Worm (Caenorhabditis elegans) whole organism, L4 larva: ENCODE results near the gene Y73B6BL.288.

Experiments used
- F10B5.3 ChIP-seq: sonication (generic microtip); optimal IDR thresholded peaks from 2 replicates; lab custom pipeline; 2016; ENCODE audit warnings: mild to moderate bottlenecking, missing genetic modification characterization, missing compliant biosample characterization
- F49E8.2 ChIP-seq: sonication (generic microtip); optimal IDR thresholded peaks from 2 replicates; lab custom pipeline; 2016; ENCODE audit warnings: missing compliant biosample characterization, mild to moderate bottlenecking, missing genetic modification characterization, borderline replicate concordance
- Y5F2A.4 ChIP-seq: fragments of 200-800 bp; sonication (Bioruptor generic); optimal IDR thresholded peaks from 2 replicates; lab custom pipeline; 2018; ENCODE audit warnings: mild to moderate bottlenecking, missing genetic modification characterization, missing compliant biosample characterization
- ZK337.2 ChIP-seq: fragments of 200-800 bp; sonication (Bioruptor generic); IDR thresholded peaks from 2 replicates; pipeline ENCODE4 v1.3.6; 2022; ENCODE audit warnings: missing genetic modification reagents, missing genetic modification characterization, missing compliant biosample characterization
- aly-2 ChIP-seq: sonication (generic microtip); optimal IDR thresholded peaks from 2 replicates; lab custom pipeline; 2018; ENCODE audit warnings: missing biosample characterization, missing genetic modification characterization
- arid-1 ChIP-seq: fragments of 200-800 bp; sonication (Bioruptor generic); conservative IDR thresholded peaks from 2 replicates; pipeline ENCODE4 v1.3.6; 2022; ENCODE audit warnings: missing genetic modification reagents, missing genetic modification characterization, missing compliant biosample characterization
- ceh-20 ChIP-seq: fragments of 200-800 bp; sonication (Bioruptor generic); IDR thresholded peaks from 2 replicates; pipeline ENCODE4 v1.3.6; 2022; ENCODE audit warnings: missing genetic modification reagents, missing genetic modification characterization, missing compliant biosample characterization
- ceh-44 ChIP-seq: fragments of 200-800 bp; sonication (Bioruptor generic); IDR thresholded peaks from 2 replicates; pipeline ENCODE4 v1.3.6; 2022; ENCODE audit warnings: missing genetic modification reagents, missing genetic modification characterization, missing compliant biosample characterization
- daf-16 ChIP-seq, 3 experiments: sonication (generic microtip); optimal IDR thresholded peaks; 2 replicates each; lab custom pipeline; 2016 to 2017; ENCODE audit warnings: missing genetic modification characterization in 3 of 3, missing genetic modification reagents in 3 of 3, mild to moderate bottlenecking in 2 of 3, missing compliant biosample characterization in 2 of 3, missing biosample characterization in 1 of 3, moderate library complexity in 1 of 3
- daf-19 ChIP-seq: fragments of 200-800 bp; sonication (Bioruptor generic); conservative IDR thresholded peaks from 2 replicates; pipeline ENCODE4 v1.3.6; 2022; ENCODE audit warnings: missing genetic modification characterization, missing compliant biosample characterization
- duxl-1 ChIP-seq: sonication (generic microtip); optimal IDR thresholded peaks from 2 replicates; lab custom pipeline; 2016; ENCODE audit warnings: mild to moderate bottlenecking, missing genetic modification characterization, moderate library complexity, missing compliant biosample characterization; ENCODE audit not compliant: poor library complexity
- egl-27 ChIP-seq: sonication (generic microtip); optimal IDR thresholded peaks from 3 replicates; lab custom pipeline; 2017; ENCODE audit warnings: missing biosample characterization, missing genetic modification reagents, missing genetic modification characterization
- egl-43 ChIP-seq: fragments of 200-800 bp; sonication (Bioruptor generic); IDR thresholded peaks from 2 replicates; pipeline ENCODE4 v1.3.6; 2022; ENCODE audit warnings: missing genetic modification reagents, missing genetic modification characterization, missing compliant biosample characterization
- gei-8 ChIP-seq: fragments of 200-800 bp; sonication (Bioruptor generic); optimal IDR thresholded peaks from 2 replicates; lab custom pipeline; 2018; ENCODE audit warnings: mild to moderate bottlenecking, missing genetic modification characterization, missing compliant biosample characterization
- hif-1 ChIP-seq, 2 experiments: sonication (generic microtip); optimal IDR thresholded peaks; 2 replicates each; lab custom pipeline; 2016 to 2017; ENCODE audit warnings: missing compliant biosample characterization in 2 of 2, missing genetic modification characterization in 2 of 2, missing genetic modification reagents in 2 of 2, missing genotype in 2 of 2, mild to moderate bottlenecking in 1 of 2
- hlh-11 ChIP-seq: fragments of 200-800 bp; sonication (Bioruptor generic); optimal IDR thresholded peaks from 2 replicates; lab custom pipeline; 2018; ENCODE audit warnings: mild to moderate bottlenecking, missing genetic modification characterization, missing compliant biosample characterization
- jun-1 ChIP-seq: fragments of 150-350 bp; optimal IDR thresholded peaks from 2 replicates; lab custom pipeline; 2014; ENCODE audit warnings: missing biosample characterization, missing genetic modification reagents, missing genetic modification characterization
- lim-7 ChIP-seq: fragments of 200-800 bp; sonication (Bioruptor generic); IDR thresholded peaks from 2 replicates; pipeline ENCODE4 v1.3.6; 2022; ENCODE audit warnings: missing genetic modification characterization, missing compliant biosample characterization
- lin-1 ChIP-seq: fragments of 200-800 bp; sonication (Bioruptor generic); IDR thresholded peaks from 2 replicates; pipeline ENCODE4 v1.3.6; 2022; ENCODE audit warnings: missing genetic modification reagents, missing genetic modification characterization, missing compliant biosample characterization
- lin-13 ChIP-seq: fragments of 150-350 bp; optimal IDR thresholded peaks from 2 replicates; lab custom pipeline; 2014; ENCODE audit warnings: missing biosample characterization, missing genetic modification reagents, missing genetic modification characterization
- lin-29 ChIP-seq: fragments of 200-800 bp; sonication (Bioruptor generic); IDR thresholded peaks from 2 replicates; pipeline ENCODE4 v1.3.6; 2022; ENCODE audit warnings: missing genetic modification reagents, missing genetic modification characterization, missing compliant biosample characterization
- lin-38 ChIP-seq: fragments of 200-800 bp; sonication (Bioruptor generic); IDR thresholded peaks from 2 replicates; pipeline ENCODE4 v1.3.6; 2022; ENCODE audit warnings: missing genetic modification reagents, missing genetic modification characterization, missing compliant biosample characterization
- madf-5 ChIP-seq, 2 experiments: fragments of 200-800 bp; sonication (Bioruptor generic); IDR thresholded peaks; 2 replicates each; pipeline ENCODE4 v1.3.6; 2022; ENCODE audit warnings: missing compliant biosample characterization in 2 of 2, missing genetic modification characterization in 2 of 2
- madf-9 ChIP-seq: fragments of 200-800 bp; sonication (Bioruptor generic); conservative IDR thresholded peaks from 2 replicates; pipeline ENCODE4 v1.3.6; 2022; ENCODE audit warnings: missing genetic modification reagents, missing genetic modification characterization, missing compliant biosample characterization
- mdl-1 ChIP-seq, 2 experiments: fragments of 150-350 bp in 1 of 2; sonication (generic microtip) in 1 of 2; optimal IDR thresholded peaks; 2 replicates each; lab custom pipeline; 2014 to 2017; ENCODE audit warnings: missing biosample characterization in 2 of 2, missing genetic modification characterization in 2 of 2
- mdt-29 ChIP-seq: fragments of 200-800 bp; sonication (Bioruptor generic); IDR thresholded peaks from 2 replicates; pipeline ENCODE4 v1.3.6; 2022; ENCODE audit warnings: missing genetic modification reagents, missing genetic modification characterization, missing compliant biosample characterization
- mes-2 ChIP-seq: sonication (generic microtip); optimal IDR thresholded peaks from 2 replicates; lab custom pipeline; 2016; ENCODE audit warnings: missing genotype, mild to moderate bottlenecking, missing genetic modification characterization, missing compliant biosample characterization; ENCODE audit not compliant: poor library complexity, severe bottlenecking
- mxl-2 ChIP-seq: fragments of 200-800 bp; sonication (Bioruptor generic); conservative IDR thresholded peaks from 2 replicates; pipeline ENCODE4 v1.3.6; 2022; ENCODE audit warnings: missing genetic modification reagents, missing genetic modification characterization, missing compliant biosample characterization
- nhr-102 ChIP-seq: sonication (generic microtip); optimal IDR thresholded peaks from 2 replicates; lab custom pipeline; 2016; ENCODE audit warnings: mild to moderate bottlenecking, missing genetic modification characterization, moderate library complexity, missing compliant biosample characterization
- nhr-111 ChIP-seq: fragments of 200-800 bp; sonication (Bioruptor generic); optimal IDR thresholded peaks from 2 replicates; lab custom pipeline; 2018; ENCODE audit warnings: mild to moderate bottlenecking, missing genetic modification characterization, missing compliant biosample characterization
- nhr-28 ChIP-seq: fragments of 150-350 bp; optimal IDR thresholded peaks from 2 replicates; lab custom pipeline; 2014; ENCODE audit warnings: missing biosample characterization, missing genetic modification characterization
- nhr-41 ChIP-seq: fragments of 200-800 bp; sonication (Bioruptor generic); IDR thresholded peaks from 2 replicates; pipeline ENCODE4 v1.3.6; 2022; ENCODE audit warnings: missing genetic modification reagents, missing genetic modification characterization, missing compliant biosample characterization
- nhr-77 ChIP-seq: fragments of 150-350 bp; optimal IDR thresholded peaks from 2 replicates; lab custom pipeline; 2014; ENCODE audit warnings: missing biosample characterization, missing genetic modification characterization
- pha-4 ChIP-seq, 2 experiments: fragments of 150-350 bp in 1 of 2; fragments of 200-800 bp in 1 of 2; sonication (Bioruptor generic) in 1 of 2; IDR thresholded peaks in 1 of 2; optimal IDR thresholded peaks in 1 of 2; 2 replicates each; pipeline versions ENCODE4 v1.3.6 to Lab custom; 2014 to 2022; ENCODE audit warnings: missing genetic modification characterization in 2 of 2, missing genetic modification reagents in 2 of 2, missing biosample characterization in 1 of 2, missing compliant biosample characterization in 1 of 2
- sdz-12 ChIP-seq: fragments of 200-800 bp; sonication (Bioruptor generic); optimal IDR thresholded peaks from 2 replicates; lab custom pipeline; 2018; ENCODE audit warnings: mild to moderate bottlenecking, missing genetic modification characterization, missing compliant biosample characterization
- set-16 ChIP-seq: fragments of 200-800 bp; sonication (Bioruptor generic); IDR thresholded peaks from 2 replicates; pipeline ENCODE4 v1.3.6; 2022; ENCODE audit warnings: missing genetic modification reagents, missing genetic modification characterization, missing compliant biosample characterization
- snpc-1.2 ChIP-seq: fragments of 200-800 bp; sonication (Bioruptor generic); IDR thresholded peaks from 2 replicates; pipeline ENCODE4 v1.3.6; 2022; ENCODE audit warnings: missing genetic modification reagents, missing genetic modification characterization, missing compliant biosample characterization
- snpc-4 ChIP-seq: fragments of 150-350 bp; optimal IDR thresholded peaks from 2 replicates; lab custom pipeline; 2014; ENCODE audit warnings: missing biosample characterization, missing genetic modification characterization
- spr-3 ChIP-seq: fragments of 200-800 bp; sonication (Bioruptor generic); optimal IDR thresholded peaks from 2 replicates; lab custom pipeline; 2018; ENCODE audit warnings: mild to moderate bottlenecking, missing genetic modification characterization, missing compliant biosample characterization
- unc-62 ChIP-seq, 3 experiments: fragments of 150-350 bp in 1 of 3; sonication (generic microtip); optimal IDR thresholded peaks in 2 of 3; peaks in 1 of 3; 1 replicate in 1 of 3; 2 replicates in 2 of 3; lab custom pipeline; 2014 to 2017; ENCODE audit warnings: missing biosample characterization in 3 of 3, missing genetic modification characterization in 3 of 3, missing genetic modification reagents in 3 of 3, missing genotype in 1 of 3
- zfp-2 ChIP-seq: sonication (generic microtip); optimal IDR thresholded peaks from 2 replicates; lab custom pipeline; 2016; ENCODE audit warnings: mild to moderate bottlenecking, missing genetic modification characterization, missing compliant biosample characterization
- ztf-7 ChIP-seq: fragments of 150-350 bp; optimal IDR thresholded peaks from 2 replicates; lab custom pipeline; 2014; ENCODE audit warnings: missing biosample characterization, missing genetic modification characterization

Gene Y73B6BL.288

DNA sequence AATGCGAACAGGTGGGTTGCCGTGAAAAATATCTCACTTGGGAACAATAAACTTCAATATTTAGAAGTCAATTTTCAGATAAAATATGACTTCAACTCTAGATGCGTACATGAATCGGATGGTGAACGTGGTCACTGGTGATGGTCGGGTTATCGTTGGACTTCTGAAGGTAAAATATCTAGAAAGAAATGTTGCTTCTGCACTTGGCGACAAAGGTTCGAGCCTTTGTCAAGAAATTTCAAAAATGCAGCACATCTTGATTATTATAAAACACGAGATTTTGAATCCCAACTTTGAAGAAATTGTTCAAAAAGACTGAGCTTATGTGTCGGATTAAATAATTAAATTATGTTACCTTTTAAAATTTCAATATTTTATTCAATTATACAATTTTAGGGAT lies 15.9 kb downstream of the Y73B6BL.288 start, which contains the start of gene lsm-8:
Gene lsm-8 (plus strand): TSS at position 79 of the 400 bp plus-strand sequence.
- TF ChIP-seq F10B5.3 (tag; lab: Kevin White, UChicago) (no peak), hlh-11 (tag; lab: Kevin White, UChicago) (no peak), duxl-1 (tag; lab: Kevin White, UChicago) (no peak), egl-43 (GFP tag; lab: Robert Waterston, UW) (no peak), mes-2 (tag; lab: Kevin White, UChicago) (peak; percentile 15)
- TF ChIP-seq, all 104 proteins: peak for 1

DNA sequence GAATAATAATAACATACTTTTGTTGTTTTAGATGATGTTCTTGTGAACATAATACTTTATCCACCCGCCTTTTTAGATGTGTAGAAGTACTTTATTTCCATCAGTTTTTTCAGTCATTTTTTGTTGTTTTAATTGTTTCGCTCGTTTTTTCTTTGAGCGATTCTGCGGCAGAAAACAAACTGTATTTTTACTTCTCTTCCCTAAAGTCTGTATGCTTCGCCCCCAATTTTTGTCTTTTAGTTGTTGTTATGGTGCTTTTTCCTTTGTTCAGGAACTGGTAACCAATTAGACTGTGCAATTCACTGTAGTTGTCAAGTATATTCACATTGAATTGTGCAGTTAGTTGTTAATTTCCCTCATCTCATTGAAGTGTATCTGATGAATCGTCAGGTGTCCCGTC lies 16.6 kb downstream of the Y73B6BL.288 start:
- no peak for TF ChIP-seq lin-29 (GFP tag; lab: Robert Waterston, UW)
- 0 out of 2 replicates have a peak, but pooled peaks have one; percentile 43 for TF ChIP-seq mxl-2 (GFP tag; lab: Robert Waterston, UW)
- TF ChIP-seq snpc-1.2 (GFP tag; lab: Robert Waterston, UW), result peak; percentile 77
- peak; percentile 64 for TF ChIP-seq lin-38 (GFP tag; lab: Robert Waterston, UW)
- TF ChIP-seq egl-27 (tag; lab: Kevin White, UChicago), result no peak
- peak; percentile 10 for TF ChIP-seq spr-3 (GFP tag; lab: Kevin White, UChicago)
- TF ChIP-seq jun-1 (tag; lab: Kevin White, UChicago), result no peak
- peak; percentile 18; the same call in 1 of the 2 replicates for TF ChIP-seq pha-4 (GFP tag; IDR thresholded peaks at IDR 0.05; lab: Robert Waterston, UW)
- TF ChIP-seq pha-4 (tag; optimal IDR thresholded peaks at IDR 0.05; lab: Kevin White, UChicago), result no peak
- TF ChIP-seq set-16 (GFP tag; lab: Robert Waterston, UW), result no peak
- TF ChIP-seq zfp-2, result no peak
- no peak for TF ChIP-seq aly-2
- no peak for TF ChIP-seq daf-19 (GFP tag; lab: Robert Waterston, UW)
- peak; percentile 3 for TF ChIP-seq Y5F2A.4 (GFP tag; lab: Kevin White, UChicago)
- 0 out of 2 replicates have a peak, but pooled peaks have one; percentile 8 for TF ChIP-seq lin-1
- TF ChIP-seq F49E8.2 (tag; lab: Kevin White, UChicago), result peak; percentile 51

- TF ChIP-seq duxl-1 (tag; lab: Kevin White, UChicago), result peak; percentile 82
- TF ChIP-seq mdl-1 (tag; optimal IDR thresholded peaks at IDR 0.05; lab: Kevin White, UChicago), result peak; percentile 53 to 61
- peak; percentile 97 for TF ChIP-seq mes-2 (tag; lab: Kevin White, UChicago)
- TF ChIP-seq lim-7, result peak; percentile 74
- peak; percentile 74 for TF ChIP-seq spr-3 (GFP tag; lab: Kevin White, UChicago)
- peak; percentile 88 for TF ChIP-seq F10B5.3 (tag; lab: Kevin White, UChicago)
- TF ChIP-seq egl-27 (tag; lab: Kevin White, UChicago), result no peak
- TF ChIP-seq sdz-12 (GFP tag; lab: Kevin White, UChicago), result peak; percentile 70
- TF ChIP-seq madf-9 (GFP tag; lab: Robert Waterston, UW), result peak; percentile 92
- peak; percentile 90 for TF ChIP-seq lin-13
- TF ChIP-seq arid-1 (GFP tag; lab: Robert Waterston, UW), result peak; percentile 92
- TF ChIP-seq ceh-20 (GFP tag; lab: Robert Waterston, UW), result peak; percentile 93
- TF ChIP-seq snpc-4 (tag; lab: Kevin White, UChicago), result peak; percentile 49
- TF ChIP-seq ceh-44 (GFP tag; lab: Robert Waterston, UW), result peak; percentile 84; the same call in 1 of the 2 replicates
- peak; percentile 64 for TF ChIP-seq nhr-111 (GFP tag; lab: Kevin White, UChicago)
- TF ChIP-seq ZK337.2 (GFP tag; lab: Robert Waterston, UW), result 0 out of 2 replicates have a peak, but pooled peaks have one; percentile 49
- peak; percentile 60 to 94 for TF ChIP-seq daf-16 (GFP tag; optimal IDR thresholded peaks at IDR 0.05; lab: Kevin White, UChicago)
- TF ChIP-seq daf-16 (tag; optimal IDR thresholded peaks at IDR 0.05; lab: Kevin White, UChicago), result peak; percentile 87
- peak; percentile 35 to 94 for TF ChIP-seq hif-1 (tag; optimal IDR thresholded peaks at IDR 0.05; lab: Kevin White, UChicago)
- peak; percentile 93 for TF ChIP-seq mdt-29 (GFP tag; lab: Robert Waterston, UW)
- TF ChIP-seq unc-62 (GFP tag; optimal IDR thresholded peaks at IDR 0.05 in 1 of 2; lab: Kevin White, UChicago), result peak; percentile 39 to 96
- no peak for TF ChIP-seq unc-62 (tag; optimal IDR thresholded peaks at IDR 0.05; lab: Kevin White, UChicago)
- peak; percentile 81 for TF ChIP-seq nhr-77 (tag; lab: Kevin White, UChicago)
- TF ChIP-seq madf-5 (GFP tag; IDR thresholded peaks at IDR 0.05; lab: Robert Waterston, UW), result 0 out of 4 replicates have a peak, but pooled peaks of 1 of the 2 experiments have one; percentile 14
- peak; percentile 94 for TF ChIP-seq nhr-102 (tag; lab: Kevin White, UChicago)
- peak; percentile 76 for TF ChIP-seq nhr-28 (tag; lab: Kevin White, UChicago)
- TF ChIP-seq lin-38 (GFP tag; lab: Robert Waterston, UW), result peak; percentile 92
- TF ChIP-seq nhr-41 (GFP tag; lab: Robert Waterston, UW), result peak; percentile 48; the same call in 1 of the 2 replicates
- TF ChIP-seq ztf-7 (tag; lab: Kevin White, UChicago), result peak; percentile 87
- peak; percentile 58 for TF ChIP-seq gei-8 (GFP tag; lab: Kevin White, UChicago)
These were observed 18.6 kb downstream of the Y73B6BL.288 start, which contains the start of gene sqd-1 for ce11 chrIV:6323654-6324224. TSS of gene sqd-1 (plus strand) at chrIV:6324174.
